Worm (Caenorhabditis elegans) whole organism, young adult: ENCODE results near the gene mig-15.

Experiments
- B0035.1 ChIP-seq: sonication (generic microtip); optimal IDR thresholded peaks from 2 replicates; lab custom pipeline; 2016; ENCODE audit warnings: missing genetic modification characterization, mild to moderate bottlenecking, missing compliant biosample characterization, missing genotype, missing genetic modification reagents
- B0336.3 ChIP-seq: fragments of 200-800 bp; sonication (Bioruptor generic); IDR thresholded peaks from 2 replicates; pipeline ENCODE4 v1.3.6; 2022; ENCODE audit warnings: missing genetic modification characterization, missing compliant biosample characterization
- F22D6.2 ChIP-seq: sonication (generic microtip); optimal IDR thresholded peaks from 2 replicates; lab custom pipeline; 2016; ENCODE audit warnings: mild to moderate bottlenecking, missing genetic modification characterization, missing compliant biosample characterization
- K11D2.4 ChIP-seq: fragments of 200-800 bp; sonication (Bioruptor generic); IDR thresholded peaks from 2 replicates; pipeline ENCODE4 v1.3.6; 2022; ENCODE audit warnings: missing genetic modification reagents, missing genetic modification characterization, missing compliant biosample characterization
- ama-1 ChIP-seq, 3 experiments: fragments of 150-350 bp in 1 of 3; sonication (generic microtip) in 2 of 3; optimal IDR thresholded peaks; 2 replicates each; lab custom pipeline; 2014 to 2018; ENCODE audit warnings: missing biosample characterization in 2 of 3, missing genetic modification characterization in 2 of 3, missing genetic modification reagents in 2 of 3
- aptf-3 ChIP-seq: fragments of 200-800 bp; sonication (Bioruptor generic); IDR thresholded peaks from 2 replicates; pipeline ENCODE4 v1.3.6; 2022; ENCODE audit warnings: missing genetic modification characterization, missing compliant biosample characterization
- attf-3 ChIP-seq: fragments of 200-800 bp; sonication (Bioruptor generic); conservative IDR thresholded peaks from 2 replicates; pipeline ENCODE4 v1.3.6; 2022; ENCODE audit warnings: missing genetic modification reagents, missing genetic modification characterization, missing compliant biosample characterization
- bed-1 ChIP-seq: fragments of 200-800 bp; sonication (Bioruptor generic); IDR thresholded peaks from 2 replicates; pipeline ENCODE4 v1.3.6; 2022; ENCODE audit warnings: missing genetic modification reagents, missing genetic modification characterization, missing compliant biosample characterization
- ccch-3 ChIP-seq: fragments of 200-800 bp; sonication (Bioruptor generic); optimal IDR thresholded peaks from 2 replicates; lab custom pipeline; 2018; ENCODE audit warnings: mild to moderate bottlenecking, missing genetic modification characterization, missing compliant biosample characterization
- cebp-1 ChIP-seq, 2 experiments: fragments of 200-800 bp in 1 of 2; sonication (Bioruptor generic) in 1 of 2; sonication (generic microtip) in 1 of 2; IDR thresholded peaks in 1 of 2; optimal IDR thresholded peaks in 1 of 2; 2 replicates each; pipeline versions ENCODE4 v1.3.6 to Lab custom; 2017 to 2022; ENCODE audit warnings: missing compliant biosample characterization in 2 of 2, missing genetic modification characterization in 2 of 2, mild to moderate bottlenecking in 1 of 2, missing genetic modification reagents in 1 of 2, moderate library complexity in 1 of 2
- dox-1 ChIP-seq: fragments of 200-800 bp; sonication (Bioruptor generic); IDR thresholded peaks from 2 replicates; pipeline ENCODE4 v1.3.6; 2022; ENCODE audit warnings: missing genetic modification reagents, missing genetic modification characterization, missing compliant biosample characterization
- egl-44 ChIP-seq: fragments of 200-800 bp; sonication (Bioruptor generic); IDR thresholded peaks from 2 replicates; pipeline ENCODE4 v1.3.6; 2022; ENCODE audit warnings: missing genetic modification reagents, missing genetic modification characterization, missing compliant biosample characterization
- ets-4 ChIP-seq: fragments of 200-800 bp; sonication (Bioruptor generic); optimal IDR thresholded peaks from 2 replicates; lab custom pipeline; 2018; ENCODE audit warnings: mild to moderate bottlenecking, missing genetic modification characterization, missing compliant biosample characterization
- hlh-12 ChIP-seq: sonication (generic microtip); optimal IDR thresholded peaks from 2 replicates; lab custom pipeline; 2016; ENCODE audit warnings: missing genetic modification characterization, missing compliant biosample characterization
- hmg-1.2 ChIP-seq: fragments of 200-800 bp; sonication (Bioruptor generic); IDR thresholded peaks from 2 replicates; pipeline ENCODE4 v1.3.6; 2022; ENCODE audit warnings: missing genetic modification reagents, missing genetic modification characterization, missing compliant biosample characterization
- hsf-1 ChIP-seq: fragments of 200-800 bp; sonication (Bioruptor generic); IDR thresholded peaks from 2 replicates; pipeline ENCODE4 v1.3.6; 2022; ENCODE audit warnings: missing genetic modification reagents, missing genetic modification characterization, missing compliant biosample characterization
- let-526 ChIP-seq: fragments of 200-800 bp; sonication (Bioruptor generic); IDR thresholded peaks from 2 replicates; pipeline ENCODE4 v1.3.6; 2022; ENCODE audit warnings: missing genetic modification reagents, missing genetic modification characterization, missing compliant biosample characterization
- lin-26 ChIP-seq: fragments of 200-800 bp; sonication (Bioruptor generic); IDR thresholded peaks from 2 replicates; pipeline ENCODE4 v1.3.6; 2022; ENCODE audit warnings: missing genetic modification reagents, missing genetic modification characterization, missing compliant biosample characterization
- lin-40 ChIP-seq: sonication (generic microtip); optimal IDR thresholded peaks from 2 replicates; lab custom pipeline; 2016; ENCODE audit warnings: missing genetic modification characterization, mild to moderate bottlenecking, missing compliant biosample characterization, missing genotype, missing genetic modification reagents
- lin-54 ChIP-seq: fragments of 200-800 bp; sonication (Bioruptor generic); optimal IDR thresholded peaks from 2 replicates; lab custom pipeline; 2018; ENCODE audit warnings: mild to moderate bottlenecking, missing genetic modification characterization, missing compliant biosample characterization
- madf-10 ChIP-seq: sonication (generic microtip); optimal IDR thresholded peaks from 2 replicates; lab custom pipeline; 2016; ENCODE audit warnings: mild to moderate bottlenecking, missing genetic modification characterization, missing compliant biosample characterization
- madf-3 ChIP-seq: fragments of 200-800 bp; sonication (Bioruptor generic); IDR thresholded peaks from 2 replicates; pipeline ENCODE4 v1.3.6; 2022; ENCODE audit warnings: missing genetic modification reagents, missing genetic modification characterization, missing compliant biosample characterization
- mcd-1 ChIP-seq: fragments of 200-800 bp; sonication (Bioruptor generic); IDR thresholded peaks from 2 replicates; pipeline ENCODE4 v1.3.6; 2022; ENCODE audit warnings: missing genetic modification reagents, missing genetic modification characterization, missing compliant biosample characterization
- mxl-1 ChIP-seq: sonication (generic microtip); optimal IDR thresholded peaks from 2 replicates; lab custom pipeline; 2016; ENCODE audit warnings: missing genetic modification characterization, missing compliant biosample characterization
- nfya-2 ChIP-seq: fragments of 200-800 bp; sonication (Bioruptor generic); IDR thresholded peaks from 2 replicates; pipeline ENCODE4 v1.3.6; 2022; ENCODE audit warnings: missing genetic modification reagents, missing genetic modification characterization, missing compliant biosample characterization
- nhr-80 ChIP-seq: sonication (generic microtip); optimal IDR thresholded peaks from 2 replicates; lab custom pipeline; 2016; ENCODE audit warnings: missing genetic modification characterization, missing compliant biosample characterization
- nhr-90 ChIP-seq: sonication (generic microtip); optimal IDR thresholded peaks from 2 replicates; lab custom pipeline; 2016; ENCODE audit warnings: missing genotype, mild to moderate bottlenecking, missing genetic modification characterization, missing compliant biosample characterization
- rec-8 ChIP-seq, 2 experiments: sonication (generic microtip); optimal IDR thresholded peaks; 2 replicates each; lab custom pipeline; 2016; ENCODE audit warnings: mild to moderate bottlenecking in 2 of 2, missing genetic modification characterization in 2 of 2, missing genetic modification reagents in 2 of 2, missing genotype in 2 of 2, missing biosample characterization in 1 of 2, missing compliant biosample characterization in 1 of 2, moderate library complexity in 1 of 2
- snpc-1.3 ChIP-seq: sonication (generic microtip); optimal IDR thresholded peaks from 2 replicates; lab custom pipeline; 2017; ENCODE audit warnings: missing genetic modification characterization, mild to moderate bottlenecking, missing compliant biosample characterization, antibody characterized with exemption, moderate library complexity, missing genotype, missing genetic modification reagents; ENCODE audit not compliant: insufficient read depth
- snpc-4 ChIP-seq, 5 experiments: fragments of 150-350 bp in 1 of 5; sonication (generic microtip) in 4 of 5; optimal IDR thresholded peaks; 2 replicates each; lab custom pipeline; 2014 to 2018; ENCODE audit warnings: missing genetic modification characterization in 5 of 5, missing biosample characterization in 3 of 5, antibody characterized with exemption in 2 of 5, mild to moderate bottlenecking in 2 of 5, missing compliant biosample characterization in 2 of 5, missing genotype in 2 of 5, moderate library complexity in 2 of 5, missing genetic modification reagents in 1 of 5
- unc-130 ChIP-seq: sonication (generic microtip); optimal IDR thresholded peaks from 2 replicates; lab custom pipeline; 2016; ENCODE audit warnings: missing genetic modification reagents, missing genetic modification characterization, missing compliant biosample characterization
- xnd-1 ChIP-seq: sonication (generic microtip); optimal IDR thresholded peaks from 2 replicates; lab custom pipeline; 2016; ENCODE audit warnings: missing genotype, missing genetic modification reagents, missing genetic modification characterization, missing compliant biosample characterization
- zim-3 ChIP-seq: sonication (generic microtip); optimal IDR thresholded peaks from 2 replicates; lab custom pipeline; 2017; ENCODE audit warnings: mild to moderate bottlenecking, missing genetic modification characterization, moderate library complexity, missing compliant biosample characterization
- ztf-26 ChIP-seq: sonication (generic microtip); optimal IDR thresholded peaks from 2 replicates; lab custom pipeline; 2017; ENCODE audit warnings: missing genetic modification characterization, missing compliant biosample characterization

Gene mig-15

ce11 chrX:10394238-10394637 lies 34.2 kb downstream of the mig-15 start:
- 0 out of 2 replicates have a peak, but pooled peaks have one; percentile 13 for TF ChIP-seq hsf-1 (GFP tag; lab: Robert Waterston, UW)
- TF ChIP-seq dox-1, result peak; percentile 62; the same call in 1 of the 2 replicates
- no peak for TF ChIP-seq cebp-1 (GFP tag; IDR thresholded peaks at IDR 0.05; lab: Robert Waterston, UW)
- peak; percentile 29 for TF ChIP-seq cebp-1 (tag; optimal IDR thresholded peaks at IDR 0.05; lab: Kevin White, UChicago)
- peak; percentile 63 for TF ChIP-seq nhr-80
- TF ChIP-seq mxl-1 (tag; lab: Kevin White, UChicago), result no peak
- no peak for TF ChIP-seq nhr-90 (tag; lab: Kevin White, UChicago)

- TF ChIP-seq bed-1 (GFP tag; lab: Robert Waterston, UW) (no peak), B0035.1 (tag; lab: Kevin White, UChicago) (no peak), F22D6.2 (tag; lab: Kevin White, UChicago) (no peak), zim-3 (tag; lab: Kevin White, UChicago) (no peak), xnd-1 (tag; lab: Kevin White, UChicago) (no peak), ets-4 (GFP tag; lab: Kevin White, UChicago) (no peak), hlh-12 (tag; lab: Kevin White, UChicago) (no peak), lin-26 (GFP tag; lab: Robert Waterston, UW) (no peak), ccch-3 (GFP tag; lab: Kevin White, UChicago) (no peak), hsf-1 (GFP tag; lab: Robert Waterston, UW) (no peak), madf-3 (GFP tag; lab: Robert Waterston, UW) (no peak), aptf-3 (GFP tag; lab: Robert Waterston, UW) (no peak)
Measured at ce11 chrX:10393362-10393761, 35.1 kb downstream of the mig-15 start.

ce11 chrX:10392792-10393191 lies 35.7 kb downstream of the mig-15 start:
- TF ChIP-seq hlh-12 (tag; lab: Kevin White, UChicago) (no peak), let-526 (no peak), K11D2.4 (GFP tag; lab: Robert Waterston, UW) (no peak), attf-3 (GFP tag; lab: Robert Waterston, UW) (no peak), nfya-2 (GFP tag; lab: Robert Waterston, UW) (no peak), ama-1 (optimal IDR thresholded peaks at IDR 0.05; lab: Kevin White, UChicago) (no peak), ama-1 (GFP tag; optimal IDR thresholded peaks at IDR 0.05; lab: Kevin White, UChicago) (no peak), B0336.3 (no peak)

DNA sequence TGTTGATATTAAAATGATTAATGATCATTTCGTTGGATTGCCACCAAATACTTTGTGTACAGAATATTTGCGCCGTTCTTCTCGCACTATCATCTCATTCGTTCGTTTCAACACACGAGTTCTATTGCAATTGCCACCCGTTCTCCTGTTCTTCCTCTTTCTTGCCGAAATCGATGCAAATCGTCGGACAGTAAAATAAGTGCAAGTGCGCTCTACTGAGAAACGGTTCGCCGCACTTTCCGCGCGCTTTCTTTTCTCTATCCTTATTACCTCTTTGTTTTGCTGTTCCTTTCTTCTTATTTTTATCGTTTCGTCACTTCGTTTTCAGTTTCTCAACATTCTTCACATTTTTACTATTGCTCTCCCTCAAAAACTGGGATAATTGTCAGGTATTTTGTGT lies 37.3 kb downstream of the mig-15 start:
- TF ChIP-seq nhr-80 (peak; percentile 28), lin-40 (tag; lab: Kevin White, UChicago) (peak; percentile 48), egl-44 (GFP tag; lab: Robert Waterston, UW) (no peak), snpc-4 (GFP tag; optimal IDR thresholded peaks at IDR 0.05; lab: Kevin White, UChicago) (no peak), snpc-4 (tag; optimal IDR thresholded peaks at IDR 0.05; lab: Kevin White, UChicago) (peak in 1 of 4 experiments; percentile 7), lin-54 (GFP tag; lab: Kevin White, UChicago) (no peak), cebp-1 (GFP tag; IDR thresholded peaks at IDR 0.05; lab: Robert Waterston, UW) (no peak), cebp-1 (tag; optimal IDR thresholded peaks at IDR 0.05; lab: Kevin White, UChicago) (peak; percentile 51), unc-130 (no peak), hmg-1.2 (GFP tag; lab: Robert Waterston, UW) (no peak), rec-8 (tag; optimal IDR thresholded peaks at IDR 0.05; lab: Kevin White, UChicago) (no peak), mcd-1 (GFP tag; lab: Robert Waterston, UW) (peak; percentile 91), ztf-26 (peak; percentile 33), snpc-1.3 (tag; lab: Kevin White, UChicago) (no peak), madf-10 (no peak)
